Worm (Caenorhabditis elegans) whole organism, L4/young adult: ENCODE measurements around the gene srz-83.

Experiments used
- W03F9.2 ChIP-seq: fragments of 150-350 bp; optimal IDR thresholded peaks from 2 replicates; lab custom pipeline; 2014; ENCODE audit warnings: missing biosample characterization, missing genetic modification characterization
- dao-5 ChIP-seq: sonication (generic microtip); optimal IDR thresholded peaks from 2 replicates; lab custom pipeline; 2016; ENCODE audit warnings: missing genotype, missing genetic modification characterization, moderate library complexity, missing compliant biosample characterization
- him-1 ChIP-seq: sonication (generic microtip); optimal IDR thresholded peaks from 2 replicates; lab custom pipeline; 2016; ENCODE audit warnings: missing genotype, missing genetic modification reagents, missing genetic modification characterization, missing compliant biosample characterization

DNA sequence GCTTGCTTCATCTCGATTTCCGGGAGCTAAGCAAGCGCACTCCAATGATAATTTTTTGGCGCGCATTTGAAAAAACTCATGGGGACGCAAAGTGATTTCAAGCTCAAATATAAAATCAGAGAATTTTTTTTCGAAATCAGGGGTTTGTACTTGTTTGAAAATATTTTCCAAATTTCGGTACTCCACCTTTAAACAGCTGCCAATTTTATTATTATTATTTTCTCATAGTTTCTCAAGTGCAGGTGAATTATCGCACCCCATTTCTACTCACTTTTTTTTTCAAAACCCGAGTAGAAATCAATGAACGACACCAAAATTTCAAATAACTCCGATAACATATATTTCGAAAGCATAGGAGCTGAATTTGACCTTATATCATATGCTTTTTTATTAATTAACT lies at the start of gene srz-83:
- no peak for TF ChIP-seq dao-5 (tag; lab: Kevin White, UChicago)
- TF ChIP-seq W03F9.2 (tag; lab: Kevin White, UChicago), result no peak
- TF ChIP-seq him-1 (tag; lab: Kevin White, UChicago), result no peak
